Worm (Caenorhabditis elegans): ENCODE results near the gene F07E5.13.

- TF ChIP-seq flt-1 (GFP tag; IDR thresholded peaks at IDR 0.05) (no peak), klf-2 (GFP tag; conservative IDR thresholded peaks at IDR 0.05) (no peak), T22C8.4 (GFP tag; IDR thresholded peaks at IDR 0.05) (no peak), tab-1 (GFP tag; IDR thresholded peaks at IDR 0.05) (no peak), cog-1 (tag; optimal IDR thresholded peaks at IDR 0.05) (no peak), ref-1 (GFP tag; conservative IDR thresholded peaks at IDR 0.05) (no peak), ztf-23 (GFP tag; IDR thresholded peaks at IDR 0.05) (no peak)
These were observed 33.5 kb downstream of the F07E5.13 start, which contains the start of gene bath-3 for ce11 chrII:2030367-2030766.
